Worm (Caenorhabditis elegans): ENCODE results near the gene ZK353.9.

- TF ChIP-seq ama-1 (optimal IDR thresholded peaks at IDR 0.05) (no peak), lir-3 (tag; optimal IDR thresholded peaks at IDR 0.05) (no peak), madf-5 (GFP tag; IDR thresholded peaks at IDR 0.05) (no peak), snpc-4 (tag; optimal IDR thresholded peaks at IDR 0.05) (no peak), nhr-28 (tag; optimal IDR thresholded peaks at IDR 0.05) (no peak), R02D3.7 (tag; optimal IDR thresholded peaks at IDR 0.05) (no peak), pha-4 (GFP tag; IDR thresholded peaks at IDR 0.05) (no peak), pha-4 (tag; optimal IDR thresholded peaks at IDR 0.05) (no peak)
These were observed 6.7 kb upstream of the ZK353.9 start for ce11 chrIII:8402633-8403032.
